Fruit fly (Drosophila melanogaster): Measurements from ENCODE around the gene CG5004.

The CG5004 gene

dm6 chrX:17123545-17124203 lies 16.3 kb downstream of the CG5004 start (continued):
- peak; percentile 66 for TF ChIP-seq CG6813 (GFP tag; optimal IDR thresholded peaks at IDR 0.05)
- no peak for TF ChIP-seq abd-A (tag; optimal IDR thresholded peaks at IDR 0.05)
- peak; percentile 88 for TF ChIP-seq CG2678 (tag; optimal IDR thresholded peaks at IDR 0.05)
- no peak; the same call in 1 of the 2 replicates for TF ChIP-seq amos (GFP tag; IDR thresholded peaks at IDR 0.05; ENCODE audit: partially characterized antibody)
- TF ChIP-seq Dfd (GFP tag; optimal IDR thresholded peaks at IDR 0.05) = no peak
- no peak for TF ChIP-seq mld (GFP tag; IDR thresholded peaks at IDR 0.05; ENCODE audit: partially characterized antibody)
- TF ChIP-seq pfk (GFP tag; optimal IDR thresholded peaks at IDR 0.05) = no peak
- TF ChIP-seq Elba2 (GFP tag; optimal IDR thresholded peaks at IDR 0.05) = no peak
- 0 out of 2 replicates have a peak, but pooled peaks have one; percentile 21 for TF ChIP-seq danr (GFP tag; IDR thresholded peaks at IDR 0.05)
- peak; percentile 48 for TF ChIP-seq Nf-YB (GFP tag; optimal IDR thresholded peaks at IDR 0.05)
- no peak for TF ChIP-seq fd102C (GFP tag; optimal IDR thresholded peaks at IDR 0.05)
- no peak for TF ChIP-seq hbn (GFP tag; IDR thresholded peaks at IDR 0.05; ENCODE audit: partially characterized antibody)
- peak; percentile 71 for TF ChIP-seq Asciz (GFP tag; optimal IDR thresholded peaks at IDR 0.05)
- TF ChIP-seq tin (GFP tag; optimal IDR thresholded peaks at IDR 0.05) = peak; percentile 52
- peak; percentile 74 for TF ChIP-seq CoRest (tag; optimal IDR thresholded peaks at IDR 0.05)
- TF ChIP-seq CHES-1-like (GFP tag; optimal IDR thresholded peaks at IDR 0.05) = no peak
- peak; percentile 29 for TF ChIP-seq CG13624 (GFP tag; optimal IDR thresholded peaks at IDR 0.05)
- TF ChIP-seq CG4854 (GFP tag; optimal IDR thresholded peaks at IDR 0.05) = peak; percentile 44
- no peak for TF ChIP-seq ham (GFP tag; IDR thresholded peaks at IDR 0.05)
- no peak for TF ChIP-seq CG13287 (GFP tag; IDR thresholded peaks at IDR 0.05; ENCODE audit: partially characterized antibody)
- peak; percentile 46; the same call in 1 of the 3 replicates for TF ChIP-seq CG11560 (tag; IDR thresholded peaks at IDR 0.05)
- TF ChIP-seq CG7357 (GFP tag; IDR thresholded peaks at IDR 0.05) = peak; percentile 54; the same call in 1 of the 3 replicates
- TF ChIP-seq CG12155 (GFP tag; optimal IDR thresholded peaks at IDR 0.05) = peak; percentile 64
- peak; percentile 33 for TF ChIP-seq dmrt11E (tag; optimal IDR thresholded peaks at IDR 0.05)
- peak; percentile 80 for TF ChIP-seq dysf (GFP tag; IDR thresholded peaks at IDR 0.05)
- peak; percentile 73; the same call in 2 of the 3 replicates for TF ChIP-seq CG14050 (GFP tag; IDR thresholded peaks at IDR 0.05)
- TF ChIP-seq zen (tag; optimal IDR thresholded peaks at IDR 0.05) = peak; percentile 48
- peak; percentile 41; the same call in 1 of the 2 replicates for TF ChIP-seq MBD-R2 (GFP tag; IDR thresholded peaks at IDR 0.05)
- peak; percentile 44 for TF ChIP-seq CG11723 (GFP tag; optimal IDR thresholded peaks at IDR 0.05)
- no peak for TF ChIP-seq CG8765 (GFP tag; IDR thresholded peaks at IDR 0.05)
- peak; percentile 56 for TF ChIP-seq nerfin-1 (tag; optimal IDR thresholded peaks at IDR 0.05)
- peak; percentile 42 for TF ChIP-seq HHEX (GFP tag; optimal IDR thresholded peaks at IDR 0.05)
- no peak for TF ChIP-seq eyg (GFP tag; optimal IDR thresholded peaks at IDR 0.05)
- no peak for TF ChIP-seq unc-4 (GFP tag; IDR thresholded peaks at IDR 0.05; ENCODE audit: partially characterized antibody)
- TF ChIP-seq corto (GFP tag; optimal IDR thresholded peaks at IDR 0.05) = no peak
- peak; percentile 79; the same call in 1 of the 2 replicates for TF ChIP-seq CG14014 (GFP tag; IDR thresholded peaks at IDR 0.05)
- TF ChIP-seq insv (GFP tag; optimal IDR thresholded peaks at IDR 0.05) = no peak
- TF ChIP-seq Gug (GFP tag; IDR thresholded peaks at IDR 0.05) = peak; percentile 37; the same call in 1 of the 4 replicates
- TF ChIP-seq zfh2 (GFP tag; optimal IDR thresholded peaks at IDR 0.05) = peak; percentile 13
- TF ChIP-seq wdn (GFP tag; IDR thresholded peaks at IDR 0.05) = peak; percentile 56
- TF ChIP-seq CG17328 (GFP tag; IDR thresholded peaks at IDR 0.05) = peak; percentile 69
- TF ChIP-seq CG11398 (GFP tag; optimal IDR thresholded peaks at IDR 0.05) = peak; percentile 7
- TF ChIP-seq cas (GFP tag; IDR thresholded peaks at IDR 0.05) = 0 out of 2 replicates have a peak, but pooled peaks have one; percentile 21
- no peak for TF ChIP-seq rib (GFP tag; IDR thresholded peaks at IDR 0.05)
- TF ChIP-seq en (GFP tag; optimal IDR thresholded peaks at IDR 0.05) = no peak
- TF ChIP-seq CG6791 (GFP tag; IDR thresholded peaks at IDR 0.05; ENCODE audit: partially characterized antibody) = no peak
- TF ChIP-seq Doc3 (GFP tag; IDR thresholded peaks at IDR 0.05; ENCODE audit: partially characterized antibody) = no peak
- peak; percentile 70 for TF ChIP-seq CG7556 (GFP tag; optimal IDR thresholded peaks at IDR 0.05)
- peak; percentile 72 for TF ChIP-seq CG4424 (GFP tag; optimal IDR thresholded peaks at IDR 0.05)

Data from whole organism, embryonic.